Worm (Caenorhabditis elegans) whole organism, L4/young adult: Measurements from ENCODE around the gene W06B4.2.

Experiments used
- W03F9.2 ChIP-seq: fragments of 150-350 bp; optimal IDR thresholded peaks from 2 replicates; lab custom pipeline; 2014; ENCODE audit warnings: missing biosample characterization, missing genetic modification characterization
- dao-5 ChIP-seq: sonication (generic microtip); optimal IDR thresholded peaks from 2 replicates; lab custom pipeline; 2016; ENCODE audit warnings: missing genotype, missing genetic modification characterization, moderate library complexity, missing compliant biosample characterization
- him-1 ChIP-seq: sonication (generic microtip); optimal IDR thresholded peaks from 2 replicates; lab custom pipeline; 2016; ENCODE audit warnings: missing genotype, missing genetic modification reagents, missing genetic modification characterization, missing compliant biosample characterization

DNA sequence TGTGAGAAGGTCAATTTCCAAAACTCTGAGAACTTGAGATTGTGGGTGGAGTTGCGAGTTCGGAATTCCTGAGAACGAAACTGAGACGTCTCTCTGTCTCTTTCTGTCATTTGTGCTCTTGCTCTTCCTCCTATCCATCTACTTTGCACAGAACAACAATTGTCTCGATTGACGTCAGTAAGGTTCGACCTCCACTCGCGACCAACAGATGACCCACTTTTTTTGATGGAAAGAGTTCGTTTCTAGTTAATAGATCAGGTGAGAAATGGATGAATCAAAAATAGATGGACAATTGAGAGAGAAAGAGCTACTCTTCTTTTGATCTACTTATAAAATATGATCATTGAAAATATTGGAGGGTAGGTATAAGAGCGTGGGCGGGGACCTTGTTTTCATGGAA lies 26.6 kb downstream of the W06B4.2 start:
- TF ChIP-seq W03F9.2 (tag; lab: Kevin White, UChicago) (no peak), dao-5 (tag; lab: Kevin White, UChicago) (no peak), him-1 (tag; lab: Kevin White, UChicago) (no peak)
